Worm (Caenorhabditis elegans) whole organism, late embryonic: ENCODE data around the gene srd-64.

Experiments
- ama-1 ChIP-seq: fragments of 150-350 bp; optimal IDR thresholded peaks from 2 replicates; lab custom pipeline; 2014
- elt-4 ChIP-seq: sonication (generic microtip); optimal IDR thresholded peaks from 2 replicates; lab custom pipeline; 2016; ENCODE audit warnings: missing genetic modification characterization, missing compliant biosample characterization
- mec-3 ChIP-seq: sonication (generic microtip); optimal IDR thresholded peaks from 2 replicates; lab custom pipeline; 2016; ENCODE audit warnings: borderline replicate concordance, missing genetic modification characterization, missing compliant biosample characterization
- nfya-1 ChIP-seq: sonication (generic microtip); optimal IDR thresholded peaks from 2 replicates; lab custom pipeline; 2017; ENCODE audit warnings: missing genetic modification characterization, mild to moderate bottlenecking, missing compliant biosample characterization, antibody characterized with exemption, moderate library complexity
- pag-3 ChIP-seq: sonication (generic microtip); optimal IDR thresholded peaks from 2 replicates; lab custom pipeline; 2016; ENCODE audit warnings: missing compliant biosample characterization, missing genetic modification characterization, borderline replicate concordance
- pqm-1 ChIP-seq: sonication (generic microtip); optimal IDR thresholded peaks from 2 replicates; lab custom pipeline; 2016; ENCODE audit warnings: missing genetic modification characterization, missing compliant biosample characterization
- rnt-1 ChIP-seq: sonication (generic microtip); optimal IDR thresholded peaks from 2 replicates; lab custom pipeline; 2016; ENCODE audit warnings: missing genetic modification characterization, missing compliant biosample characterization
- tbx-7 ChIP-seq: sonication (generic microtip); optimal IDR thresholded peaks from 2 replicates; lab custom pipeline; 2016; ENCODE audit warnings: missing genotype, missing genetic modification characterization, missing compliant biosample characterization
- unc-42 ChIP-seq: sonication (generic microtip); optimal IDR thresholded peaks from 2 replicates; lab custom pipeline; 2016; ENCODE audit warnings: missing genotype, missing genetic modification characterization, missing compliant biosample characterization
- ztf-16 ChIP-seq: sonication (generic microtip); optimal IDR thresholded peaks from 2 replicates; lab custom pipeline; 2017; ENCODE audit warnings: missing genetic modification characterization, missing compliant biosample characterization

DNA sequence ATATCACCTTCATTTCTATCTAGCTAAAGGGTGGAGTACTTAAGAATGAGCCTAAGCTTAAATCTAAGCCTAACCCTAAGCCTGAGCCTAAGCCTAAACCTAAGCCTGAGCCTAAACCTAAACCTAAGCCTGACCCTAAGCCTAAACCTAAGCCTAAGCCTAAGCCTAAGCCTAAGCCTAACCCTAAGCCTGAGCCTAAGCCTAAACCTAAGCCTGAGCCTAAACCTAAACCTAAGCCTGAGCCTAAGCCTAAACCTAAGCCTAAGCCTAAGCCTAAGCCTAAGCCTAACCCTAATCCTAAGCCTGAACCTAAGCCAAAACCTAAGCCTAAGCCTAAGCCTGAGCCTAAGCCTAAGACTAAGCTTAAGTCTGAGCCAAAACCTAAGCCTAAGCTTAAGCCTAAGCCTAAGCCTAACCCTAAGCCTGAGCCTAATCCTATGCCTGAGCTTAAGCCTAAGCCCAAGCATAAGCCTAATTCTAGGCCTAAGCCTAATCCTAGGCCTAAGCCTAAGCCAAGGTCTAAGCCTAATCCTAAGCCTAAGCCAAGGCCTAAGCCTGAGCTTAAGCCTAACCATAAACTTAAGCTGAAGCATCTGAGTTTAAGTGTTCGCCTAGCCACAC, 19.2 kb upstream of the srd-64 start:
- TF ChIP-seq unc-42 (tag; lab: Kevin White, UChicago) = no peak
- TF ChIP-seq ztf-16 = no peak
- TF ChIP-seq rnt-1 (tag; lab: Kevin White, UChicago) = no peak
- no peak for TF ChIP-seq pag-3 (tag; lab: Kevin White, UChicago)
- TF ChIP-seq mec-3 = no peak
- TF ChIP-seq tbx-7 = no peak
- no peak for TF ChIP-seq elt-4 (tag; lab: Kevin White, UChicago)
- TF ChIP-seq pqm-1 (tag; lab: Kevin White, UChicago) = no peak
- TF ChIP-seq nfya-1 (tag; lab: Kevin White, UChicago) = no peak
- no peak for TF ChIP-seq ama-1 (lab: Kevin White, UChicago)
